Fruit fly (Drosophila melanogaster): ENCODE data around the gene Ndc80.

Ndc80 gene

dm6 chrX:13633298-13633891, 21.5 kb upstream of the Ndc80 start (continued):
- TF ChIP-seq CG15479 (GFP tag; optimal IDR thresholded peaks at IDR 0.05) (peak; percentile 59), Pdp1 (GFP tag; optimal IDR thresholded peaks at IDR 0.05) (peak in 1 of 2 experiments; percentile 80), CG15601 (tag; optimal IDR thresholded peaks at IDR 0.05) (peak; percentile 14), ci (GFP tag; IDR thresholded peaks at IDR 0.05) (peak; percentile 53; the same call in 2 of the 3 replicates), cwo (GFP tag; optimal IDR thresholded peaks at IDR 0.05) (peak; percentile 81), CG2120 (GFP tag; optimal IDR thresholded peaks at IDR 0.05) (peak; percentile 30), CG7556 (GFP tag; optimal IDR thresholded peaks at IDR 0.05) (peak; percentile 11), Meics (GFP tag; optimal IDR thresholded peaks at IDR 0.05) (peak; percentile 24), CG18599 (GFP tag; optimal IDR thresholded peaks at IDR 0.05) (peak; percentile 4), sd (tag; optimal IDR thresholded peaks at IDR 0.05) (peak; percentile 59), NFAT (GFP tag; IDR thresholded peaks at IDR 0.05) (peak; percentile 26; the same call in 1 of the 2 replicates), CG12769 (tag; optimal IDR thresholded peaks at IDR 0.05) (peak; percentile 12), crp (GFP tag; optimal IDR thresholded peaks at IDR 0.05) (no peak), lilli (GFP tag; optimal IDR thresholded peaks at IDR 0.05) (no peak), fd102C (GFP tag; optimal IDR thresholded peaks at IDR 0.05) (peak; percentile 14), Dbx (GFP tag; IDR thresholded peaks at IDR 0.05) (no peak), Kr (GFP tag; optimal IDR thresholded peaks at IDR 0.05) (peak; percentile 46), sens (GFP tag) (peak; percentile 87), schlank (tag; optimal IDR thresholded peaks at IDR 0.05) (peak; percentile 39), CG13123 (GFP tag; optimal IDR thresholded peaks at IDR 0.05) (no peak), Med (GFP tag) (peak; percentile 64), CG1603 (tag; optimal IDR thresholded peaks at IDR 0.05) (peak; percentile 8), emc (GFP tag; optimal IDR thresholded peaks at IDR 0.05) (no peak), CG2678 (tag; optimal IDR thresholded peaks at IDR 0.05) (peak; percentile 32), so (GFP tag; IDR thresholded peaks at IDR 0.05) (peak; percentile 27; the same call in 1 of the 3 replicates), tx (GFP tag; optimal IDR thresholded peaks at IDR 0.05) (no peak), HmgD (GFP tag; optimal IDR thresholded peaks at IDR 0.05) (no peak), CG1233 (GFP tag; optimal IDR thresholded peaks at IDR 0.05) (peak; percentile 35), crc (GFP tag; optimal IDR thresholded peaks at IDR 0.05) (peak; percentile 1)

- TF ChIP-seq sens-2 (GFP tag; IDR thresholded peaks at IDR 0.05) = no peak
- TF ChIP-seq CG3995 (GFP tag; optimal IDR thresholded peaks at IDR 0.05) = no peak
- TF ChIP-seq Jarid2 (GFP tag; optimal IDR thresholded peaks at IDR 0.05) = peak; percentile 13
- TF ChIP-seq CG6813 (GFP tag; optimal IDR thresholded peaks at IDR 0.05) = peak; percentile 25
- 0 out of 2 replicates have a peak, but pooled peaks have one; percentile 24 for TF ChIP-seq CG32532 (GFP tag; IDR thresholded peaks at IDR 0.05)
- no peak for TF ChIP-seq danr (GFP tag; IDR thresholded peaks at IDR 0.05)
- peak; percentile 73; the same call in 2 of the 3 replicates for TF ChIP-seq sr (GFP tag; IDR thresholded peaks at IDR 0.05)
- no peak for TF ChIP-seq grn (GFP tag; optimal IDR thresholded peaks at IDR 0.05)
- TF ChIP-seq CG14965 (GFP tag; optimal IDR thresholded peaks at IDR 0.05; ENCODE audit: borderline replicate concordance) = no peak
- peak; percentile 46; the same call in 1 of the 2 replicates for TF ChIP-seq Rfx (GFP tag; IDR thresholded peaks at IDR 0.05)
- no peak for TF ChIP-seq CG43689 (GFP tag; IDR thresholded peaks at IDR 0.05)
- TF ChIP-seq seq (GFP tag; IDR thresholded peaks at IDR 0.05) = peak; percentile 37; the same call in 1 of the 2 replicates
- TF ChIP-seq slou (GFP tag; optimal IDR thresholded peaks at IDR 0.05) = no peak
- 0 out of 2 replicates have a peak, but pooled peaks have one; percentile 13 for TF ChIP-seq CG31441 (GFP tag; IDR thresholded peaks at IDR 0.05)
- TF ChIP-seq Dbx (GFP tag; IDR thresholded peaks at IDR 0.05) = 0 out of 3 replicates have a peak, but pooled peaks have one; percentile 40
- TF ChIP-seq wek (GFP tag; optimal IDR thresholded peaks at IDR 0.05) = no peak
- TF ChIP-seq Fer3 (tag; optimal IDR thresholded peaks at IDR 0.05) = peak; percentile 9
- TF ChIP-seq Nf-YA (GFP tag; IDR thresholded peaks at IDR 0.05) = 0 out of 2 replicates have a peak, but pooled peaks have one; percentile 15
- peak; percentile 17 for TF ChIP-seq gem (tag; optimal IDR thresholded peaks at IDR 0.05)
- TF ChIP-seq CG10209 (GFP tag; optimal IDR thresholded peaks at IDR 0.05) = peak; percentile 9
- TF ChIP-seq br (optimal IDR thresholded peaks at IDR 0.05) = no peak
- no peak for TF ChIP-seq fru (optimal IDR thresholded peaks at IDR 0.05)
- TF ChIP-seq CG15011 (GFP tag; optimal IDR thresholded peaks at IDR 0.05) = peak; percentile 25
These were observed 20.7 kb upstream of the Ndc80 start for dm6 chrX:13632606-13633005.
